Worm (Caenorhabditis elegans) whole organism, L4 larva: ENCODE results near the gene F14F7.4.
A peak's percentile ranks its signal among the peaks of the same experiment; 100 is the strongest.

Experiments
- T20F7.1 ChIP-seq: fragments of 200-800 bp; sonication (Bioruptor generic); optimal IDR thresholded peaks from 2 replicates; lab custom pipeline; 2018; ENCODE audit warnings: mild to moderate bottlenecking, missing genetic modification characterization, missing compliant biosample characterization
- Y48G9A.11 ChIP-seq: fragments of 200-800 bp; sonication (Bioruptor generic); IDR thresholded peaks from 2 replicates; pipeline ENCODE4 v1.3.6; 2022; ENCODE audit warnings: missing genetic modification reagents, missing genetic modification characterization, missing compliant biosample characterization
- aha-1 ChIP-seq: fragments of 150-350 bp; peaks from one replicate; lab custom pipeline; 2014; ENCODE audit warnings: missing biosample characterization, missing genetic modification characterization
- aly-2 ChIP-seq: sonication (generic microtip); optimal IDR thresholded peaks from 2 replicates; lab custom pipeline; 2018; ENCODE audit warnings: missing biosample characterization, missing genetic modification characterization
- ama-1 ChIP-seq: fragments of 150-350 bp; optimal IDR thresholded peaks from 2 replicates; lab custom pipeline; 2014; ENCODE audit warnings: inconsistent platforms, mixed read lengths
- ceh-20 ChIP-seq: fragments of 200-800 bp; sonication (Bioruptor generic); IDR thresholded peaks from 2 replicates; pipeline ENCODE4 v1.3.6; 2022; ENCODE audit warnings: missing genetic modification reagents, missing genetic modification characterization, missing compliant biosample characterization
- ces-1 ChIP-seq: fragments of 150-350 bp; sonication (generic microtip); optimal IDR thresholded peaks from 4 replicates; lab custom pipeline; 2014; ENCODE audit warnings: missing biosample characterization, missing genetic modification reagents, missing genetic modification characterization
- ctbp-1 ChIP-seq: fragments of 200-800 bp; sonication (Bioruptor generic); IDR thresholded peaks from 2 replicates; pipeline ENCODE4 v1.3.6; 2022; ENCODE audit warnings: missing genetic modification reagents, missing genetic modification characterization, missing compliant biosample characterization
- daf-12 ChIP-seq: fragments of 150-350 bp; optimal IDR thresholded peaks from 2 replicates; lab custom pipeline; 2014; ENCODE audit warnings: missing biosample characterization, missing genetic modification reagents, missing genetic modification characterization
- daf-19 ChIP-seq: fragments of 200-800 bp; sonication (Bioruptor generic); conservative IDR thresholded peaks from 2 replicates; pipeline ENCODE4 v1.3.6; 2022; ENCODE audit warnings: missing genetic modification characterization, missing compliant biosample characterization
- dmd-6 ChIP-seq: fragments of 200-800 bp; sonication (Bioruptor generic); IDR thresholded peaks from 2 replicates; pipeline ENCODE4 v1.3.6; 2022; ENCODE audit warnings: missing genetic modification reagents, missing genetic modification characterization, missing compliant biosample characterization
- dmd-8 ChIP-seq: fragments of 200-800 bp; sonication (Bioruptor generic); IDR thresholded peaks from 2 replicates; pipeline ENCODE4 v1.3.6; 2022; ENCODE audit warnings: missing genetic modification characterization, missing compliant biosample characterization
- dpl-1 ChIP-seq: fragments of 150-350 bp; optimal IDR thresholded peaks from 2 replicates; lab custom pipeline; 2014; ENCODE audit warnings: missing biosample characterization, missing genetic modification reagents, missing genetic modification characterization
- dve-1 ChIP-seq: sonication (generic microtip); optimal IDR thresholded peaks from 2 replicates; lab custom pipeline; 2017; ENCODE audit warnings: antibody characterized with exemption, mild to moderate bottlenecking, missing genetic modification characterization, missing compliant biosample characterization; ENCODE audit not compliant: insufficient read depth
- fkh-10 ChIP-seq: fragments of 150-350 bp; optimal IDR thresholded peaks from 2 replicates; lab custom pipeline; 2014; ENCODE audit warnings: missing biosample characterization, missing genetic modification reagents, missing genetic modification characterization
- fos-1 ChIP-seq: fragments of 150-350 bp; optimal IDR thresholded peaks from 2 replicates; lab custom pipeline; 2014; ENCODE audit warnings: missing biosample characterization, missing genetic modification characterization
- hif-1 ChIP-seq, 2 experiments: sonication (generic microtip); optimal IDR thresholded peaks; 2 replicates each; lab custom pipeline; 2016 to 2017; ENCODE audit warnings: missing compliant biosample characterization in 2 of 2, missing genetic modification characterization in 2 of 2, missing genetic modification reagents in 2 of 2, missing genotype in 2 of 2, mild to moderate bottlenecking in 1 of 2
- hlh-11 ChIP-seq: fragments of 200-800 bp; sonication (Bioruptor generic); optimal IDR thresholded peaks from 2 replicates; lab custom pipeline; 2018; ENCODE audit warnings: mild to moderate bottlenecking, missing genetic modification characterization, missing compliant biosample characterization
- hlh-30 ChIP-seq: sonication (generic microtip); optimal IDR thresholded peaks from 2 replicates; lab custom pipeline; 2017; ENCODE audit warnings: antibody characterized with exemption, mild to moderate bottlenecking, missing genetic modification characterization, missing compliant biosample characterization; ENCODE audit not compliant: insufficient read depth
- hmg-1.1 ChIP-seq: fragments of 200-800 bp; sonication (Bioruptor generic); IDR thresholded peaks from 2 replicates; pipeline ENCODE4 v1.3.6; 2022; ENCODE audit warnings: missing genetic modification reagents, missing genetic modification characterization, missing compliant biosample characterization
- jun-1 ChIP-seq: fragments of 150-350 bp; optimal IDR thresholded peaks from 2 replicates; lab custom pipeline; 2014; ENCODE audit warnings: missing biosample characterization, missing genetic modification reagents, missing genetic modification characterization
- lin-1 ChIP-seq: fragments of 200-800 bp; sonication (Bioruptor generic); IDR thresholded peaks from 2 replicates; pipeline ENCODE4 v1.3.6; 2022; ENCODE audit warnings: missing genetic modification reagents, missing genetic modification characterization, missing compliant biosample characterization
- lin-39 ChIP-seq: fragments of 150-350 bp; optimal IDR thresholded peaks from 2 replicates; lab custom pipeline; 2014; ENCODE audit warnings: missing biosample characterization, missing genetic modification reagents, missing genetic modification characterization
- lsy-2 ChIP-seq, 2 experiments: fragments of 150-350 bp in 1 of 2; sonication (generic microtip) in 1 of 2; optimal IDR thresholded peaks; 2 replicates each; lab custom pipeline; 2014 to 2017; ENCODE audit warnings: missing biosample characterization in 2 of 2, missing genetic modification characterization in 2 of 2
- mdl-1 ChIP-seq, 2 experiments: fragments of 150-350 bp in 1 of 2; sonication (generic microtip) in 1 of 2; optimal IDR thresholded peaks; 2 replicates each; lab custom pipeline; 2014 to 2017; ENCODE audit warnings: missing biosample characterization in 2 of 2, missing genetic modification characterization in 2 of 2
- mep-1 ChIP-seq: fragments of 150-350 bp; sonication (generic microtip); optimal IDR thresholded peaks from 3 replicates; lab custom pipeline; 2014; ENCODE audit warnings: missing biosample characterization, missing genetic modification characterization
- mxl-3 ChIP-seq: fragments of 200-800 bp; sonication (Bioruptor generic); optimal IDR thresholded peaks from 2 replicates; lab custom pipeline; 2018; ENCODE audit warnings: mild to moderate bottlenecking, missing genetic modification characterization, missing compliant biosample characterization
- nhr-11 ChIP-seq: fragments of 150-350 bp; optimal IDR thresholded peaks from 2 replicates; lab custom pipeline; 2014; ENCODE audit warnings: missing biosample characterization, missing genetic modification characterization
- nhr-111 ChIP-seq: fragments of 200-800 bp; sonication (Bioruptor generic); optimal IDR thresholded peaks from 2 replicates; lab custom pipeline; 2018; ENCODE audit warnings: mild to moderate bottlenecking, missing genetic modification characterization, missing compliant biosample characterization
- nhr-25 ChIP-seq: sonication (generic microtip); optimal IDR thresholded peaks from 2 replicates; lab custom pipeline; 2017; ENCODE audit warnings: missing genetic modification characterization, mild to moderate bottlenecking, missing compliant biosample characterization, antibody characterized with exemption, moderate library complexity, borderline replicate concordance; ENCODE audit not compliant: insufficient read depth
- nhr-28 ChIP-seq: fragments of 150-350 bp; optimal IDR thresholded peaks from 2 replicates; lab custom pipeline; 2014; ENCODE audit warnings: missing biosample characterization, missing genetic modification characterization
- nhr-41 ChIP-seq: fragments of 200-800 bp; sonication (Bioruptor generic); IDR thresholded peaks from 2 replicates; pipeline ENCODE4 v1.3.6; 2022; ENCODE audit warnings: missing genetic modification reagents, missing genetic modification characterization, missing compliant biosample characterization
- nhr-6 ChIP-seq: fragments of 150-350 bp; optimal IDR thresholded peaks from 2 replicates; lab custom pipeline; 2014; ENCODE audit warnings: missing biosample characterization, missing genetic modification characterization
- rbr-2 ChIP-seq: sonication (generic microtip); optimal IDR thresholded peaks from 2 replicates; lab custom pipeline; 2016; ENCODE audit warnings: missing genotype, missing genetic modification characterization, missing compliant biosample characterization
- snpc-4 ChIP-seq: fragments of 150-350 bp; optimal IDR thresholded peaks from 2 replicates; lab custom pipeline; 2014; ENCODE audit warnings: missing biosample characterization, missing genetic modification characterization
- spr-3 ChIP-seq: fragments of 200-800 bp; sonication (Bioruptor generic); optimal IDR thresholded peaks from 2 replicates; lab custom pipeline; 2018; ENCODE audit warnings: mild to moderate bottlenecking, missing genetic modification characterization, missing compliant biosample characterization
- tra-1 ChIP-seq: fragments of 200-800 bp; sonication (Bioruptor generic); IDR thresholded peaks from 2 replicates; pipeline ENCODE4 v1.3.6; 2022; ENCODE audit warnings: missing genetic modification reagents, missing genetic modification characterization, missing compliant biosample characterization
- unc-39 ChIP-seq: sonication (generic microtip); optimal IDR thresholded peaks from 2 replicates; lab custom pipeline; 2017; ENCODE audit warnings: missing biosample characterization, missing genetic modification characterization

Gene F14F7.4

DNA sequence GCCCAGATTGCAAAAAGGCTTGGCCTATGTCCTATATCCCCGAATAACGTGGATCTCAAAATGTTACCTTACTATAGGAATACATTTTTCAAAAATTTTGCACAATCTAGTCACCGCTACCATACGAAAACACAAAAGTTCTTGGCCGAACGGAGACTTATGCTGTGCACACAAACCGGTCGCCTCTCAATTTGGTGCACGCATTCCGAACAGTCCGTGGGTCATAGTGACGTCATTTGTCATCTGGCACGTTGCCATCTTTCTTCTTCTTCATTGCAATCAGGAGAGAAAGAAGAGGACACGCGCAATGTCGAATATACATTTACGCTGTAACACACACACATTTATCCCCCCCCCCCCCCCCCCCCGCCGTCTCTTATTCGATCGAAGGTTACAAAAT, 36.2 kb upstream of the F14F7.4 start:
- TF ChIP-seq hlh-11 (tag; lab: Kevin White, UChicago): peak; percentile 34
- no peak for TF ChIP-seq dpl-1 (GFP tag; lab: Kevin White, UChicago)
- no peak for TF ChIP-seq nhr-111 (GFP tag; lab: Kevin White, UChicago)
- peak; percentile 43 for TF ChIP-seq mxl-3 (GFP tag; lab: Kevin White, UChicago)
- TF ChIP-seq Y48G9A.11: no peak
- TF ChIP-seq hmg-1.1 (GFP tag; lab: Robert Waterston, UW): peak; percentile 47
- no peak for TF ChIP-seq daf-19 (GFP tag; lab: Robert Waterston, UW)
- TF ChIP-seq fos-1 (tag; lab: Kevin White, UChicago): no peak
- peak; percentile 4 for TF ChIP-seq spr-3 (GFP tag; lab: Kevin White, UChicago)
- TF ChIP-seq fkh-10: no peak
- peak; percentile 69 for TF ChIP-seq aha-1
- TF ChIP-seq lsy-2 (tag; optimal IDR thresholded peaks at IDR 0.05; lab: Kevin White, UChicago): peak in 1 of 2 experiments; percentile 13
- no peak for TF ChIP-seq ces-1 (GFP tag; lab: Kevin White, UChicago)
- peak in 1 of 2 experiments; percentile 12 for TF ChIP-seq hif-1 (tag; optimal IDR thresholded peaks at IDR 0.05; lab: Kevin White, UChicago)
- no peak for TF ChIP-seq dmd-8
- TF ChIP-seq rbr-2 (tag; lab: Kevin White, UChicago): no peak
- TF ChIP-seq aly-2 (tag; lab: Kevin White, UChicago): no peak
- peak; percentile 61 for TF ChIP-seq nhr-25 (tag; lab: Kevin White, UChicago)
- no peak for TF ChIP-seq T20F7.1
- TF ChIP-seq hlh-30 (tag; lab: Kevin White, UChicago): peak; percentile 58
- TF ChIP-seq jun-1: no peak
- no peak for TF ChIP-seq ama-1
- no peak for TF ChIP-seq lin-39 (tag; lab: Kevin White, UChicago)
- 0 out of 2 replicates have a peak, but pooled peaks have one; percentile 17 for TF ChIP-seq dmd-6
- TF ChIP-seq daf-12 (tag; lab: Kevin White, UChicago): no peak
- no peak for TF ChIP-seq snpc-4 (tag; lab: Kevin White, UChicago)
- TF ChIP-seq nhr-41 (GFP tag; lab: Robert Waterston, UW): no peak
- peak in 1 of 2 experiments; percentile 22 for TF ChIP-seq mdl-1 (tag; optimal IDR thresholded peaks at IDR 0.05; lab: Kevin White, UChicago)

DNA sequence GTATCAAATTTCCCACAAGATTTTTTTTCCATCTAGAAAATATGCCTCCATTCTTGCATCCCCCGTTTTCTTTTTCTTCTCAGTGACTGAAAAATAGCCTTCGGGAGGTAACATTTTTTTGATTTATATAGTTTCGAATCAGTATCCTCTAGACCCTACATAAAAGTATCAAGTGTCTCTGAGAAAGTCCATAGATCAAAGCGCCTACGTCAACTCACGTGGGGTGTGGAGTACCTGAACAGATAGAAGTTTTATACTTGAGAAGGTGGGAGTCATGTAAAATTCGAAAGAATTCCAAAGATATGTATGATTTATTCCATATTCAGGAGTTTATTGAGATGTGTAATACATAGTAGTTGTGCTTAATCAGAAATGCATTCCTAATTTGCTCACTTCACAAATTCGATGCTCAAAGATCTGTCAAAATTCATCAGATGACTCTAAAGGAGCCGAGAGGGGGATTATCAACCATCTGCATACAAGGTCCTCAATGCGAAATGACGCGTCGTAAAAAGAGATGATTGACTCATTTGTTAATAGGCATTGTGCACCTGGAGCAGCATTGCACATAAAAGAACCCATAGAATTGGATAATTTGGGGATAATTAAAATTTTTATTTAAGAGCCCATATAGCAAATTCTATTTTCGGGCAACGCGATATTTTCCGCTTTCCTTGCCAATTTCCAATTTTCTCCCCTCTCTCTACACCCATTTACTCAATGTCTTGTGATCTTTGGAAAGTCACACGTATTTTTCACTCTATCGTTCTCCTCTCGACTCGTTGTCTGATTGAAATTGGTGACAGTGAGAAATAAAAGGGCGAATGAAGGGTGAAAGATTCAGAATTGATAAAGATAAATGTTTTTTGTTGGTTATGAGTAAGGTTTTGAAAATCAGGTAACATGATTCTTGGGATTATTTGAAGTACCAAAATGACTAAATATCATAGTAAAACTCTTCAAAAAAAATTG, 35.0 kb upstream of the F14F7.4 start:
- TF ChIP-seq hmg-1.1 (GFP tag; lab: Robert Waterston, UW) (no peak), nhr-11 (tag; lab: Kevin White, UChicago) (peak; percentile 15), aha-1 (peak; percentile 75), ctbp-1 (GFP tag; lab: Robert Waterston, UW) (no peak), mdl-1 (tag; optimal IDR thresholded peaks at IDR 0.05; lab: Kevin White, UChicago) (peak in 1 of 2 experiments; percentile 20), tra-1 (GFP tag; lab: Robert Waterston, UW) (0 out of 2 replicates have a peak, but pooled peaks have one; percentile 8), mep-1 (tag; lab: Kevin White, UChicago) (peak; percentile 22), lsy-2 (tag; optimal IDR thresholded peaks at IDR 0.05; lab: Kevin White, UChicago) (peak in 1 of 2 experiments; percentile 36), dve-1 (peak; percentile 7), unc-39 (tag; lab: Kevin White, UChicago) (no peak), nhr-28 (tag; lab: Kevin White, UChicago) (peak; percentile 11), nhr-6 (tag; lab: Kevin White, UChicago) (no peak), ceh-20 (GFP tag; lab: Robert Waterston, UW) (no peak), lin-1 (GFP tag; lab: Robert Waterston, UW) (0 out of 2 replicates have a peak, but pooled peaks have one; percentile 48), hlh-30 (tag; lab: Kevin White, UChicago) (peak; percentile 89)
